Fruit fly (Drosophila melanogaster) whole organism, embryonic: ENCODE measurements around the gene CG34008.
A peak's percentile ranks its signal among the peaks of the same experiment; 100 is the strongest.

Experiments
- Antp ChIP-seq: fragments of 200-800 bp; sonication (Bioruptor generic); optimal IDR thresholded peaks from 3 replicates; lab custom pipeline; 2016; ENCODE audit warnings: missing biosample characterization, missing genetic modification characterization
- CG11504 ChIP-seq: fragments of 200-800 bp; sonication (Bioruptor generic); optimal IDR thresholded peaks from 3 replicates; lab custom pipeline; 2019; ENCODE audit warnings: missing biosample characterization, mild to moderate bottlenecking, missing genetic modification characterization, moderate library complexity
- CG13296 ChIP-seq: fragments of 200-800 bp; sonication (Bioruptor generic); optimal IDR thresholded peaks from 3 replicates; lab custom pipeline; 2018; ENCODE audit warnings: missing biosample characterization, mild to moderate bottlenecking, missing genetic modification characterization
- CG13775 ChIP-seq: fragments of 200-800 bp; sonication (Bioruptor generic); optimal IDR thresholded peaks from 3 replicates; lab custom pipeline; 2017; ENCODE audit warnings: missing biosample characterization, mild to moderate bottlenecking, missing genetic modification characterization
- CG13894 ChIP-seq: fragments of 200-800 bp; sonication (Bioruptor generic); optimal IDR thresholded peaks from 3 replicates; lab custom pipeline; 2018; ENCODE audit warnings: missing biosample characterization, mild to moderate bottlenecking, missing genetic modification characterization, moderate library complexity
- CG14860 ChIP-seq: fragments of 200-800 bp; sonication (Bioruptor generic); IDR thresholded peaks from 3 replicates; pipeline ENCODE4 v1.3.6; 2022; ENCODE audit warnings: missing biosample characterization, missing genetic modification characterization; ENCODE audit not compliant: partially characterized antibody
- CG15601 ChIP-seq: fragments of 200-800 bp; sonication (Bioruptor generic); optimal IDR thresholded peaks from 3 replicates; lab custom pipeline; 2019; ENCODE audit warnings: missing biosample characterization, mild to moderate bottlenecking, missing genetic modification characterization, moderate library complexity
- CG3065 ChIP-seq: fragments of 200-800 bp; sonication (Bioruptor generic); optimal IDR thresholded peaks from 2 replicates; lab custom pipeline; 2016; ENCODE audit warnings: missing biosample characterization, missing genetic modification characterization
- CG5953 ChIP-seq: fragments of 200-800 bp; sonication (Bioruptor generic); IDR thresholded peaks from 2 replicates; pipeline ENCODE4 v1.3.6; 2022; ENCODE audit warnings: missing biosample characterization, missing genetic modification characterization
- CG6272 ChIP-seq: fragments of 200-800 bp; sonication (Bioruptor generic); IDR thresholded peaks from 2 replicates; pipeline ENCODE4 v1.3.6; 2022; ENCODE audit warnings: missing biosample characterization, missing genetic modification characterization
- CG7928 ChIP-seq: fragments of 200-800 bp; sonication (Bioruptor generic); optimal IDR thresholded peaks from 2 replicates; lab custom pipeline; 2017; ENCODE audit warnings: missing biosample characterization, mild to moderate bottlenecking, missing genetic modification characterization
- CG8478 ChIP-seq: fragments of >200 bp; optimal IDR thresholded peaks from 2 replicates; lab custom pipeline; 2018
- CTCF ChIP-seq: fragments of 200-800 bp; sonication (Bioruptor generic); optimal IDR thresholded peaks from 2 replicates; lab custom pipeline; 2017; ENCODE audit warnings: missing biosample characterization, mild to moderate bottlenecking, missing genetic modification characterization, moderate library complexity
- D ChIP-seq, 2 experiments: fragments of 200-800 bp in 1 of 2; fragments of >200 bp in 1 of 2; sonication (Bioruptor generic) in 1 of 2; optimal IDR thresholded peaks; 2 replicates in 1 of 2; 3 replicates in 1 of 2; lab custom pipeline; 2017; ENCODE audit warnings: mild to moderate bottlenecking in 1 of 2, missing biosample characterization in 1 of 2, missing genetic modification characterization in 1 of 2, missing genetic modification reagents in 1 of 2
- D19A ChIP-seq: fragments of 200-800 bp; optimal IDR thresholded peaks from 3 replicates; lab custom pipeline; 2019; ENCODE audit warnings: missing biosample characterization, mild to moderate bottlenecking, missing genetic modification characterization, moderate library complexity
- Dad ChIP-seq: fragments of 200-800 bp; sonication (Bioruptor generic); optimal IDR thresholded peaks from 3 replicates; lab custom pipeline; 2016; ENCODE audit warnings: missing biosample characterization, missing genetic modification characterization
- Fer1 ChIP-seq: fragments of 200-800 bp; sonication (Bioruptor generic); optimal IDR thresholded peaks from 2 replicates; lab custom pipeline; 2017; ENCODE audit warnings: missing biosample characterization, mild to moderate bottlenecking, missing genetic modification characterization
- Fer2 ChIP-seq: fragments of 200-800 bp; sonication (Bioruptor generic); optimal IDR thresholded peaks from 2 replicates; lab custom pipeline; 2018; ENCODE audit warnings: missing biosample characterization, mild to moderate bottlenecking, missing genetic modification characterization, moderate library complexity
- Gsc ChIP-seq: fragments of 200-800 bp; sonication (Bioruptor generic); IDR thresholded peaks from 2 replicates; pipeline ENCODE4 v1.3.6; 2022; ENCODE audit warnings: missing biosample characterization, missing genetic modification characterization
- HHEX ChIP-seq: fragments of 200-800 bp; sonication (Bioruptor generic); optimal IDR thresholded peaks from 3 replicates; lab custom pipeline; 2017; ENCODE audit warnings: missing biosample characterization, mild to moderate bottlenecking, missing genetic modification characterization, missing genetic modification reagents
- HLHmδ ChIP-seq: fragments of 200-800 bp; sonication (Bioruptor generic); optimal IDR thresholded peaks from 2 replicates; lab custom pipeline; 2018; ENCODE audit warnings: missing biosample characterization, mild to moderate bottlenecking, missing genetic modification characterization, moderate library complexity
- HmgZ ChIP-seq: fragments of 200-800 bp; sonication (Bioruptor generic); optimal IDR thresholded peaks from 2 replicates; lab custom pipeline; 2018; ENCODE audit warnings: missing biosample characterization, mild to moderate bottlenecking, missing genetic modification characterization
- Hr51 ChIP-seq, 2 experiments: fragments of 200-800 bp; sonication (Bioruptor generic); optimal IDR thresholded peaks; 2 replicates in 1 of 2; 3 replicates in 1 of 2; lab custom pipeline; 2016 to 2018; ENCODE audit warnings: missing biosample characterization in 2 of 2, missing genetic modification characterization in 2 of 2, mild to moderate bottlenecking in 1 of 2, moderate library complexity in 1 of 2
- Six4 ChIP-seq: fragments of 200-800 bp; sonication (Bioruptor generic); optimal IDR thresholded peaks from 2 replicates; lab custom pipeline; 2016; ENCODE audit warnings: missing biosample characterization, missing genetic modification characterization
- Sry-δ ChIP-seq: fragments of 200-800 bp; sonication (Bioruptor generic); optimal IDR thresholded peaks from 2 replicates; lab custom pipeline; 2016; ENCODE audit warnings: missing biosample characterization, missing genetic modification characterization
- Ssrp ChIP-seq: fragments of 200-800 bp; sonication (Bioruptor generic); optimal IDR thresholded peaks from 2 replicates; lab custom pipeline; 2018; ENCODE audit warnings: missing biosample characterization, mild to moderate bottlenecking, missing genetic modification characterization, moderate library complexity
- al ChIP-seq: fragments of 200-800 bp; sonication (Bioruptor generic); IDR thresholded peaks from 2 replicates; pipeline ENCODE4 v1.3.6; 2022; ENCODE audit warnings: missing biosample characterization, missing genetic modification characterization
- bowl ChIP-seq: fragments of 200-800 bp; sonication (Bioruptor generic); IDR thresholded peaks from 2 replicates; pipeline ENCODE4 v1.3.6; 2022; ENCODE audit warnings: missing biosample characterization, missing genetic modification characterization
- cas ChIP-seq: fragments of 200-800 bp; sonication (Bioruptor generic); IDR thresholded peaks from 2 replicates; pipeline ENCODE4 v1.3.6; 2022; ENCODE audit warnings: missing biosample characterization, missing genetic modification characterization
- cato ChIP-seq: fragments of 200-800 bp; sonication (Bioruptor generic); optimal IDR thresholded peaks from 2 replicates; lab custom pipeline; 2016; ENCODE audit warnings: missing biosample characterization, missing genetic modification characterization, borderline replicate concordance
- chn ChIP-seq: fragments of 200-800 bp; sonication (Bioruptor generic); optimal IDR thresholded peaks from 2 replicates; lab custom pipeline; 2016; ENCODE audit warnings: missing biosample characterization, missing genetic modification characterization
- crp ChIP-seq, 2 experiments: fragments of 200-800 bp; sonication (Bioruptor generic); optimal IDR thresholded peaks; 2 replicates in 1 of 2; 3 replicates in 1 of 2; lab custom pipeline; 2017; ENCODE audit warnings: missing biosample characterization in 2 of 2, missing genetic modification characterization in 2 of 2, mild to moderate bottlenecking in 1 of 2, moderate library complexity in 1 of 2
- disco-r ChIP-seq: fragments of 200-800 bp; sonication (Bioruptor generic); optimal IDR thresholded peaks from 2 replicates; lab custom pipeline; 2016; ENCODE audit warnings: missing biosample characterization, missing genetic modification characterization
- eyg ChIP-seq: fragments of 200-800 bp; sonication (Bioruptor generic); optimal IDR thresholded peaks from 3 replicates; lab custom pipeline; 2016; ENCODE audit warnings: missing biosample characterization, missing genetic modification characterization
- gcm2 ChIP-seq: fragments of 200-800 bp; sonication (Bioruptor generic); optimal IDR thresholded peaks from 2 replicates; lab custom pipeline; 2016; ENCODE audit warnings: missing biosample characterization, missing genetic modification characterization
- hth ChIP-seq: fragments of >200 bp; optimal IDR thresholded peaks from 2 replicates; lab custom pipeline; 2017; ENCODE audit warnings: inconsistent platforms
- knrl ChIP-seq: fragments of 200-800 bp; sonication (Bioruptor generic); IDR thresholded peaks from 3 replicates; pipeline ENCODE4 v1.3.6; 2022; ENCODE audit warnings: missing biosample characterization, missing genetic modification characterization; ENCODE audit not compliant: partially characterized antibody
- peb ChIP-seq: fragments of 200-800 bp; sonication (Bioruptor generic); IDR thresholded peaks from 2 replicates; pipeline ENCODE4 v1.3.6; 2022; ENCODE audit warnings: missing biosample characterization, missing genetic modification characterization
- pfk ChIP-seq: fragments of 200-800 bp; sonication (Bioruptor generic); optimal IDR thresholded peaks from 2 replicates; lab custom pipeline; 2018; ENCODE audit warnings: missing biosample characterization, mild to moderate bottlenecking, missing genetic modification characterization, moderate library complexity
- row ChIP-seq: fragments of 200-800 bp; sonication (Bioruptor generic); IDR thresholded peaks from 3 replicates; pipeline ENCODE4 v1.3.6; 2022; ENCODE audit warnings: missing biosample characterization, missing genetic modification characterization
- sim ChIP-seq: fragments of 200-800 bp; sonication (Bioruptor generic); IDR thresholded peaks from 2 replicates; pipeline ENCODE4 v1.3.6; 2022; ENCODE audit warnings: missing biosample characterization, missing genetic modification characterization
- sima ChIP-seq: fragments of 200-800 bp; sonication (Bioruptor generic); optimal IDR thresholded peaks from 2 replicates; lab custom pipeline; 2016; ENCODE audit warnings: missing biosample characterization, missing genetic modification characterization
- ssp ChIP-seq: fragments of 200-800 bp; sonication (Bioruptor generic); IDR thresholded peaks from 2 replicates; pipeline ENCODE4 v1.3.6; 2022; ENCODE audit warnings: missing biosample characterization, missing genetic modification characterization
- sug ChIP-seq: fragments of 200-800 bp; optimal IDR thresholded peaks from 2 replicates; lab custom pipeline; 2019; ENCODE audit warnings: missing biosample characterization, mild to moderate bottlenecking, missing genetic modification characterization, moderate library complexity
- usp ChIP-seq: fragments of >200 bp; optimal IDR thresholded peaks from 2 replicates; lab custom pipeline; 2017; ENCODE audit warnings: missing biosample characterization, missing genetic modification characterization
- wek ChIP-seq: fragments of 200-800 bp; sonication (Bioruptor generic); optimal IDR thresholded peaks from 3 replicates; lab custom pipeline; 2018; ENCODE audit warnings: missing biosample characterization, mild to moderate bottlenecking, missing genetic modification characterization, moderate library complexity
- z ChIP-seq: fragments of 200-800 bp; sonication (Bioruptor generic); IDR thresholded peaks from 3 replicates; pipeline ENCODE4 v1.3.6; 2022; ENCODE audit warnings: missing biosample characterization, missing genetic modification characterization
- zen ChIP-seq: fragments of 200-800 bp; sonication (Bioruptor generic); optimal IDR thresholded peaks from 3 replicates; lab custom pipeline; 2018; ENCODE audit warnings: missing biosample characterization, mild to moderate bottlenecking, missing genetic modification characterization, moderate library complexity

CG34008 gene

DNA sequence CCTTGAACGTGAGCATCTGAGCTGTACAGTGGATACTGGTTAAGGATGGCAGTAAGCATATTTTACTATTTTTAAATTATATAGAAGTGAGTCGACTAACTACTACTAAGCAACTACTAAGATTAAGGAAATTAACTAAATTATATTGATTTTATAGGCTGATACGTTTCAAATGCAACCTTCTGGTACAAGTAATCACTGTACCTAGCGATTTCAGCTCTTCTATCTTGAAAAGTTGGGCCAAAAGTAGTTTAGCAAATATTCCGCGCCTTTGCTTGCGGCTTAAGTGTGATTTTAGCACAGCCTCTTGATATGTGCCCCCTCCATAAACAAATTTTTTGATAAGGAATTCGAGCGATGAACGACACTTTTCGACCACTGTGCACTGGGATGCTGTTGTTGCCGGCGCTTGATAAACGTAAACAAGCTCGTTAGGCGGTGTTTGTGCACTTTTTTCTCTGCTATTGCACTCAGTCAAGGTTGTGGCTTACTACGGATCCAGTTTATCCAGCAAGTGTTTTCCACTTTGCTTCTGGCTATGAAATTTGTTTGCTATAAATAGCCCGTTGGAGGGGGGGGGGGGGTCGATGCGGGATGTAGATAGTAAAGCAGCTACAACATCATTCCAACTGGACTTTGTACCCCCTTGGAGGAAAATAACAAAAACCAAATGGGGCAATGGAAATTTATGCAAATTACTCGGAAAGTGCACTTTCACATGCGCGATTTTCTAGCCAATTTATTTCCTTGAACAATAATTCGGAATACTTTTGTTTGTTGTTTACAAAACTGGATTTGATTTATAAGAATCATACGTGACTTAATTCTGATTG is 24.8 kb downstream of the CG34008 start (continued):
- TF ChIP-seq CG13296 (GFP tag; lab: Kevin White, UChicago) (peak; percentile 61), D (optimal IDR thresholded peaks at IDR 0.05; lab: Kevin White, UChicago) (no peak), D (GFP tag; optimal IDR thresholded peaks at IDR 0.05; lab: Kevin White, UChicago) (no peak), pfk (GFP tag; lab: Kevin White, UChicago) (no peak), Antp (GFP tag; lab: Kevin White, UChicago) (peak; percentile 7), cas (GFP tag; lab: Robert Waterston, UW) (peak; percentile 77)

DNA sequence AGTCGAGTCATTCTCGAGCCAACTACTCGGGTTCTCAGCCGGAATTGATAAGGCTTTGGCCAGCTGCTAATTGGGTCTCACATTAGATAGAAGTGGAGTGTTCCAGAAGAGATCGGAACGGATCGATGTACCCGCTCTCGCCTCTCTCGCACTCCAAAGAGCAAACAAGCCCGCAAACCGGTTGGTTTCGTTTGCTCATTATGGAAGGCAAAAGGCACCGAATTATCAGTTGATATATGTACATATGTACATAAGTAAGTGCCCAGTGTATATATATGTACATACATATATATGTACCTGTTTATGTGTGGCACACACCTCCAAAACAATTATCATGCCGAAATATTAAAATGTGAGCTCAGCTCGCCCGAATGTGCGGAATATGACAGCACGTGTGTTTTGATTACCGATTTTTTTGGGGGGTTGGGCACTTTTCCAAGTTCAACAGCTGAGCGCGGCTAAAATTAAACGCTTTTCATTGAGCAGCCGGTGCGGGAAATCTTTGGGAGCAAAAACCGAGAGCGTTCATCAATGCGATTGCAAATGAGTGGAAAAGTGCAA is 25.5 kb downstream of the CG34008 start:
- no peak for TF ChIP-seq Six4 (GFP tag; lab: Kevin White, UChicago)
- TF ChIP-seq usp (GFP tag; lab: Kevin White, UChicago): no peak
- no peak for TF ChIP-seq CG11504 (tag; lab: Kevin White, UChicago)
- 0 out of 2 replicates have a peak, but pooled peaks have one; percentile 24 for TF ChIP-seq sim
- no peak for TF ChIP-seq Antp (GFP tag; lab: Kevin White, UChicago)
- TF ChIP-seq cato (GFP tag; lab: Kevin White, UChicago): no peak
- TF ChIP-seq CG5953 (GFP tag; lab: Robert Waterston, UW): no peak
- no peak for TF ChIP-seq Dad (GFP tag; lab: Kevin White, UChicago)
- no peak for TF ChIP-seq CG6272 (GFP tag; lab: Robert Waterston, UW)
- no peak for TF ChIP-seq row (GFP tag; lab: Robert Waterston, UW)
- TF ChIP-seq ssp (GFP tag; lab: Robert Waterston, UW): no peak
- no peak for TF ChIP-seq gcm2 (GFP tag; lab: Kevin White, UChicago)
- TF ChIP-seq CG15601: peak; percentile 65
- TF ChIP-seq CG8478 (lab: Kevin White, UChicago): no peak
- TF ChIP-seq HLHmδ (GFP tag; lab: Kevin White, UChicago): peak; percentile 89
- no peak for TF ChIP-seq peb (GFP tag; lab: Robert Waterston, UW)
- no peak for TF ChIP-seq al (GFP tag; lab: Robert Waterston, UW)
- TF ChIP-seq sima (GFP tag; lab: Kevin White, UChicago): no peak
- TF ChIP-seq wek: peak; percentile 91
- no peak for TF ChIP-seq Sry-δ (GFP tag; lab: Kevin White, UChicago)
- TF ChIP-seq hth (lab: Kevin White, UChicago): no peak
- TF ChIP-seq Ssrp (tag; lab: Kevin White, UChicago): no peak
- TF ChIP-seq CG14860: no peak
- no peak for TF ChIP-seq zen (tag; lab: Kevin White, UChicago)
- peak; percentile 50 for TF ChIP-seq HHEX
- TF ChIP-seq CTCF: no peak
- no peak for TF ChIP-seq Gsc (GFP tag; lab: Robert Waterston, UW)
- TF ChIP-seq sug (tag; lab: Kevin White, UChicago): no peak
- no peak for TF ChIP-seq D19A (tag; lab: Kevin White, UChicago)
- TF ChIP-seq HmgZ: peak; percentile 48
- TF ChIP-seq CG13894 (tag; lab: Kevin White, UChicago): peak; percentile 73
- no peak for TF ChIP-seq chn (GFP tag; lab: Kevin White, UChicago)
- no peak for TF ChIP-seq CG13775
- peak; percentile 36 for TF ChIP-seq Fer2 (tag; lab: Kevin White, UChicago)
- no peak for TF ChIP-seq crp (GFP tag; optimal IDR thresholded peaks at IDR 0.05; lab: Kevin White, UChicago)
- no peak for TF ChIP-seq Fer1
- no peak for TF ChIP-seq disco-r (GFP tag; lab: Kevin White, UChicago)
- no peak for TF ChIP-seq CG7928 (GFP tag; lab: Kevin White, UChicago)
- no peak for TF ChIP-seq CG3065 (GFP tag; lab: Kevin White, UChicago)
- TF ChIP-seq z (GFP tag; lab: Robert Waterston, UW): no peak
- no peak for TF ChIP-seq Hr51 (GFP tag; optimal IDR thresholded peaks at IDR 0.05; lab: Kevin White, UChicago)
- TF ChIP-seq knrl: no peak
- TF ChIP-seq eyg: no peak
- no peak for TF ChIP-seq bowl (GFP tag; lab: Robert Waterston, UW)
